Worm (Caenorhabditis elegans): ENCODE measurements around the gene unc-76.

ce11 chrV:15067165-15067564 lies 4.4 kb upstream of the unc-76 start, which contains the start of gene C25D7.10:
- no peak for TF ChIP-seq nhr-237 (tag; optimal IDR thresholded peaks at IDR 0.05)
- no peak for TF ChIP-seq efl-3 (GFP tag; optimal IDR thresholded peaks at IDR 0.05)
- TF ChIP-seq zag-1 (tag; optimal IDR thresholded peaks at IDR 0.05), result no peak
- TF ChIP-seq skn-1 (tag; optimal IDR thresholded peaks at IDR 0.05), result no peak
- no peak for TF ChIP-seq lsy-2 (tag; optimal IDR thresholded peaks at IDR 0.05)
